Worm (Caenorhabditis elegans): ENCODE measurements around the gene T28C6.8.

- TF ChIP-seq ama-1 (optimal IDR thresholded peaks at IDR 0.05) (no peak), hnd-1 (tag; optimal IDR thresholded peaks at IDR 0.05) (no peak), scrt-1 (GFP tag; IDR thresholded peaks at IDR 0.05) (no peak), hmg-4 (GFP tag; optimal IDR thresholded peaks at IDR 0.05) (no peak), flt-1 (GFP tag; IDR thresholded peaks at IDR 0.05) (no peak), pes-1 (GFP tag; IDR thresholded peaks at IDR 0.05) (no peak), tbx-37 (GFP tag; conservative IDR thresholded peaks at IDR 0.05) (no peak), ceh-13 (GFP tag; optimal IDR thresholded peaks at IDR 0.05) (no peak), sea-1 (GFP tag; conservative IDR thresholded peaks at IDR 0.05) (no peak), ets-7 (tag; optimal IDR thresholded peaks at IDR 0.05) (no peak)
Measured at ce11 chrIV:8825997-8826605, 4.4 kb downstream of the T28C6.8 start.
